Fruit fly (Drosophila melanogaster) whole organism, adult: Measurements from ENCODE around the gene tna.

ENCODE experiments used
- CG11617 ChIP-seq: fragments of 200-800 bp; sonication (Bioruptor generic); optimal IDR thresholded peaks from 2 replicates; lab custom pipeline; 2017; ENCODE audit warnings: mild to moderate bottlenecking, missing biosample characterization, missing genetic modification reagents, missing genetic modification characterization
- CG12768 ChIP-seq: fragments of 200-800 bp; sonication (Bioruptor generic); optimal IDR thresholded peaks from 2 replicates; lab custom pipeline; 2017; ENCODE audit warnings: missing biosample characterization, missing genetic modification characterization, mild to moderate bottlenecking, moderate library complexity, missing genetic modification reagents
- Crg-1 ChIP-seq: fragments of 200-800 bp; sonication (Bioruptor generic); optimal IDR thresholded peaks from 2 replicates; lab custom pipeline; 2016; ENCODE audit warnings: missing biosample characterization, missing genetic modification characterization
- bab1 ChIP-seq: fragments of 200-800 bp; sonication (Bioruptor generic); optimal IDR thresholded peaks from 3 replicates; lab custom pipeline; 2019; ENCODE audit warnings: missing biosample characterization, mild to moderate bottlenecking, missing genetic modification characterization, moderate library complexity
- cic ChIP-seq: fragments of 200-800 bp; sonication (Bioruptor generic); optimal IDR thresholded peaks from 2 replicates; lab custom pipeline; 2017; ENCODE audit warnings: missing biosample characterization, mild to moderate bottlenecking, missing genetic modification characterization, moderate library complexity
- cnc ChIP-seq, 2 experiments: fragments of >200 bp; optimal IDR thresholded peaks; 2 replicates each; lab custom pipeline; 2017
- kay ChIP-seq: fragments of 200-800 bp; sonication (Bioruptor generic); peaks from one replicate; lab custom pipeline; 2016; ENCODE audit warnings: missing biosample characterization, missing genetic modification characterization, borderline replicate concordance
- pad ChIP-seq: fragments of 200-800 bp; sonication (Bioruptor generic); optimal IDR thresholded peaks from 3 replicates; lab custom pipeline; 2017; ENCODE audit warnings: missing biosample characterization, missing genetic modification characterization, mild to moderate bottlenecking, moderate library complexity, missing genetic modification reagents
- tj ChIP-seq: fragments of 200-800 bp; sonication (Bioruptor generic); optimal IDR thresholded peaks from 3 replicates; lab custom pipeline; 2017; ENCODE audit warnings: missing biosample characterization, mild to moderate bottlenecking, missing genetic modification characterization, moderate library complexity
- toe ChIP-seq: fragments of 200-800 bp; sonication (Bioruptor generic); optimal IDR thresholded peaks from 2 replicates; lab custom pipeline; 2016; ENCODE audit warnings: missing biosample characterization, missing genetic modification characterization

DNA sequence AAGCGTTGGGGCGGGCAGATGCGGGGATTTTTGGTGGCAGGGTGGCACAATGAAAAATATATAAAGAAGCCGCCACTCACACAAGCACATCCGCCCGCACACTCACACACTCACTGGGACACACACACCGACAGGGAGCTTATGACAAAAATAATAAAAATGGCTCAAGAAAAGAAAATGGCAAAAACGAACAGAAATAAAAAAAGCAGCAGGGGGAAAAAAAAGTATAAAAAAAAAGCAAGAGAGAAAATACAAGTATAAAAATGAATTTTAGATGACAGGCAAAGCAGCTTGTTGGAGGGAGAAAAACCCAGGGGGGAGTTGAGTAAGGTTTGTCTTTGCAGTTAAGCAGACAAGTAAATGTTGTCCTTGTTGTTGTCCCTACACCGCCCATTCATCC, 21.4 kb upstream of the tna start:
- TF ChIP-seq Crg-1 (GFP tag; lab: Kevin White, UChicago) (no peak), CG11617 (GFP tag; lab: Kevin White, UChicago) (no peak), toe (no peak), pad (GFP tag; lab: Kevin White, UChicago) (no peak), cic (no peak), kay (GFP tag; lab: Kevin White, UChicago) (no peak), bab1 (GFP tag; lab: Kevin White, UChicago) (no peak), cnc (optimal IDR thresholded peaks at IDR 0.05; lab: Kevin White, UChicago) (no peak), CG12768 (GFP tag; lab: Kevin White, UChicago) (no peak), tj (GFP tag; lab: Kevin White, UChicago) (no peak)
